Fruit fly (Drosophila melanogaster): ENCODE measurements around the gene Obp99c.

DNA sequence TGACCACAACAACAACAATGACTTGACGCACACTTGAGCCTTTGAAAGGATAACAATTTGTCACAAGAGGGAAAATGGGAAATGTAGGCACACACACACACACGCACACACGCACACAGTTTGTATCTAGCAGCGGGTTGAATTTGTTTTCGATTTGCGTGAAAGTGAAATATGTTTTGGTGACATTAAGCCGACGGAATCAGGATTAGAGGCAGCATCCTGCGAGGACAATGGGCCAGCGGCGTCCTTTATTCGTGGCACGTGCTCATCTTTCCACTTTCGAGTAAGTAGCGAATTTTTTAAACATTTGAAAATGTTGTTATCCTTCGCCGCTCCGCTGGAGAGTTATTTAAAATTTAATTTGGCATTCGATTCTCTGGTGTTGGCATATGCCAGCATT is 18.1 kb upstream of the Obp99c start:
- no peak for TF ChIP-seq Mnt (GFP tag; optimal IDR thresholded peaks at IDR 0.05)
- TF ChIP-seq kay (GFP tag; ENCODE audit: borderline replicate concordance), result no peak
- TF ChIP-seq ovo (GFP tag; optimal IDR thresholded peaks at IDR 0.05), result no peak
- TF ChIP-seq Hr96 (GFP tag; optimal IDR thresholded peaks at IDR 0.05), result no peak

Data from whole organism, adult.